Fruit fly (Drosophila melanogaster): ENCODE data around the gene CG4151.

CG4151 gene

dm6 chrX:5524240-5524881 is 23.1 kb downstream of the CG4151 start (continued):
- TF ChIP-seq dysf (GFP tag; IDR thresholded peaks at IDR 0.05) (no peak), CG12104 (GFP tag; optimal IDR thresholded peaks at IDR 0.05) (no peak), jumu (GFP tag; optimal IDR thresholded peaks at IDR 0.05) (no peak), oc (tag; optimal IDR thresholded peaks at IDR 0.05) (no peak), HmgZ (tag; optimal IDR thresholded peaks at IDR 0.05) (peak; percentile 39), Mrtf (GFP tag; IDR thresholded peaks at IDR 0.05) (no peak), CG12299 (tag; optimal IDR thresholded peaks at IDR 0.05) (no peak), Med (GFP tag) (peak; percentile 70), zen (tag; optimal IDR thresholded peaks at IDR 0.05) (no peak), Fer3 (tag; optimal IDR thresholded peaks at IDR 0.05) (no peak), CG12659 (GFP tag; optimal IDR thresholded peaks at IDR 0.05) (no peak), Ravus (GFP tag; IDR thresholded peaks at IDR 0.05) (no peak), CG3847 (GFP tag; IDR thresholded peaks at IDR 0.05) (peak; percentile 44), Atf-2 (GFP tag; optimal IDR thresholded peaks at IDR 0.05) (no peak), Oli (tag; optimal IDR thresholded peaks at IDR 0.05) (no peak), NC2β (GFP tag; optimal IDR thresholded peaks at IDR 0.05) (no peak), Camta (GFP tag; optimal IDR thresholded peaks at IDR 0.05) (no peak), CG10274 (GFP tag; optimal IDR thresholded peaks at IDR 0.05) (no peak), exex (tag; optimal IDR thresholded peaks at IDR 0.05) (peak; percentile 50), CG5953 (GFP tag; IDR thresholded peaks at IDR 0.05) (no peak), CG18011 (GFP tag; optimal IDR thresholded peaks at IDR 0.05) (no peak), B-H2 (GFP tag; optimal IDR thresholded peaks at IDR 0.05) (no peak), CG6683 (GFP tag; optimal IDR thresholded peaks at IDR 0.05) (no peak), tna (GFP tag; IDR thresholded peaks at IDR 0.05; ENCODE audit: partially characterized antibody) (peak; percentile 92), aop (GFP tag; IDR thresholded peaks at IDR 0.05) (no peak)

Data from whole organism, embryonic.